Fruit fly (Drosophila melanogaster) whole organism: ENCODE data around the gene aqz.

Experiments
- CG8478 ChIP-seq: fragments of >200 bp; optimal IDR thresholded peaks from 2 replicates; lab custom pipeline; 2018; ENCODE audit warnings: inconsistent platforms
- psq ChIP-seq: fragments of >200 bp; optimal IDR thresholded peaks from 2 replicates; lab custom pipeline; 2017

DNA sequence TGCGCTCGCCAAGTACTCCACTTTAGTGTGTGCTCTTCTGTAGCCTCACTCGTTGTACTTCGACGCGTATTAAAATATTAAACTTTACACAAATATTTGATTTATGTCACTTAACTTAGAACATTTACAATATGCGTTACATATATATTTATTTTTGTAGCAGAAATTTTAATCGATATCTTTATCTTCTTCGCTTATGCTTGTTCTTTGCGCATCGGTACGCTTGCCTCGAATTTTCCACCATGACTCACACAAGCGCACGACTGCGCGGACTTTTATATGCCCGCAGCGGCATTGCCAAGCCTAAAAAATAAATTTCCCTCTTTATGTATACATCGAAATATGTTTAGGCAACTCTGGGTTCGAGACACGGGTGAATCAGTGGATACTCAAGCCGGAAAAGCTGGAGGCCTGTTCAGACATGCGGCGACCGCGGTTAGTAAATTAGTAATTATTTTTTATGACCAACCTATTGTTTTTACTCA, at the start of gene aqz:
- no peak for TF ChIP-seq CG8478 (lab: Kevin White, UChicago)
- no peak for TF ChIP-seq psq (lab: Kevin White, UChicago)
